Worm (Caenorhabditis elegans) whole organism, L1 larva: ENCODE results near the gene Y58A7A.1.

Source experiments
- C34B4.2 ChIP-seq: sonication (generic microtip); optimal IDR thresholded peaks from 2 replicates; lab custom pipeline; 2017; ENCODE audit warnings: mild to moderate bottlenecking, missing genetic modification characterization, missing compliant biosample characterization
- aly-2 ChIP-seq: fragments of 150-350 bp; optimal IDR thresholded peaks from 2 replicates; lab custom pipeline; 2014; ENCODE audit warnings: missing biosample characterization, missing genetic modification characterization
- ceh-88 ChIP-seq: fragments of 200-800 bp; sonication (Bioruptor generic); IDR thresholded peaks from 2 replicates; pipeline ENCODE4 v1.3.6; 2022; ENCODE audit warnings: missing genetic modification characterization, missing compliant biosample characterization
- egl-27 ChIP-seq, 2 experiments: fragments of 150-350 bp in 1 of 2; sonication (generic microtip); optimal IDR thresholded peaks; 3 replicates each; lab custom pipeline; 2017 to 2018; ENCODE audit warnings: missing biosample characterization in 2 of 2, missing genetic modification characterization in 2 of 2, missing genetic modification reagents in 2 of 2
- elt-2 ChIP-seq: sonication (generic microtip); optimal IDR thresholded peaks from 2 replicates; lab custom pipeline; 2016; ENCODE audit warnings: missing genetic modification characterization, mild to moderate bottlenecking, inconsistent platforms, missing compliant biosample characterization, missing genetic modification reagents
- irx-1 ChIP-seq: sonication (generic microtip); optimal IDR thresholded peaks from 2 replicates; lab custom pipeline; 2016; ENCODE audit warnings: missing genetic modification characterization, missing compliant biosample characterization
- lin-13 ChIP-seq: fragments of 150-350 bp; optimal IDR thresholded peaks from 2 replicates; lab custom pipeline; 2014; ENCODE audit warnings: missing biosample characterization, missing genetic modification reagents, missing genetic modification characterization
- mdl-1 ChIP-seq, 2 experiments: fragments of 150-350 bp; optimal IDR thresholded peaks; 2 replicates each; lab custom pipeline; 2014 to 2017; ENCODE audit warnings: missing biosample characterization in 2 of 2, missing genetic modification characterization in 2 of 2, inconsistent platforms in 1 of 2
- nhr-28 ChIP-seq: fragments of 150-350 bp; optimal IDR thresholded peaks from 2 replicates; lab custom pipeline; 2014; ENCODE audit warnings: missing biosample characterization, missing genetic modification characterization
- nhr-71 ChIP-seq: sonication (generic microtip); optimal IDR thresholded peaks from 2 replicates; lab custom pipeline; 2016; ENCODE audit warnings: mild to moderate bottlenecking, missing genetic modification characterization, moderate library complexity, missing compliant biosample characterization
- nhr-90 ChIP-seq: sonication (generic microtip); optimal IDR thresholded peaks from 2 replicates; lab custom pipeline; 2016; ENCODE audit warnings: mild to moderate bottlenecking, missing genetic modification characterization, missing compliant biosample characterization; ENCODE audit not compliant: poor library complexity
- skn-1 ChIP-seq: fragments of 150-350 bp; optimal IDR thresholded peaks from 2 replicates; lab custom pipeline; 2014; ENCODE audit warnings: missing biosample characterization, missing genetic modification characterization
- snpc-4 ChIP-seq: fragments of 150-350 bp; optimal IDR thresholded peaks from 2 replicates; lab custom pipeline; 2014; ENCODE audit warnings: missing biosample characterization, missing genetic modification characterization
- xbp-1 ChIP-seq: sonication (generic microtip); optimal IDR thresholded peaks from 2 replicates; lab custom pipeline; 2016; ENCODE audit warnings: missing genetic modification characterization, missing compliant biosample characterization

DNA sequence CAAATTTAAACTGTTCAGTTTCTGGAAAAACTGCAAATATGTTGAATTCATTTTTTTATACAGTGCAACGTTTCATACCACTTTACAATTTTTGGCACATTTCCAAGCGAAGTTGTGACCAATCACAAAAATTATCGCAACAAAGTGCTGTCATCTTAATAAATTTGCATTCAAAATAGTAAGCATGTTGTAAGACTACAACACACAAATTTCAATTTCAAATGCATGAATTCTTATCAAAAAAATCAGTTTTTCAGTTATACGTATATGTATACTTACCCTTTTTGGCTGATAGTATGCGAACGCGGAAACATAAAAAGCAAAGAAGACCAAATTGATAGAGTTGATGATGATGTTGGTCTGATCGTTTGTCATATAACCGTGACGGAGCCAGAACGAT, 39.1 kb downstream of the Y58A7A.1 start:
- TF ChIP-seq snpc-4: no peak
- TF ChIP-seq irx-1 (tag; lab: Kevin White, UChicago): no peak
- TF ChIP-seq egl-27 (tag; optimal IDR thresholded peaks at IDR 0.05; lab: Kevin White, UChicago): no peak
- no peak for TF ChIP-seq skn-1 (tag; lab: Kevin White, UChicago)
- TF ChIP-seq aly-2 (tag; lab: Kevin White, UChicago): no peak
- TF ChIP-seq C34B4.2 (tag; lab: Kevin White, UChicago): no peak
- TF ChIP-seq ceh-88: no peak
- peak; percentile 66 for TF ChIP-seq elt-2 (tag; lab: Kevin White, UChicago)
- TF ChIP-seq lin-13 (GFP tag; lab: Kevin White, UChicago): no peak
- no peak for TF ChIP-seq nhr-28
- no peak for TF ChIP-seq nhr-90
- TF ChIP-seq nhr-71 (tag; lab: Kevin White, UChicago): no peak
- no peak for TF ChIP-seq mdl-1 (tag; optimal IDR thresholded peaks at IDR 0.05; lab: Kevin White, UChicago)
- no peak for TF ChIP-seq xbp-1 (tag; lab: Kevin White, UChicago)
